Worm (Caenorhabditis elegans): ENCODE measurements around the gene C02B8.12.
A peak's percentile ranks its signal among the peaks of the same experiment; 100 is the strongest.

DNA sequence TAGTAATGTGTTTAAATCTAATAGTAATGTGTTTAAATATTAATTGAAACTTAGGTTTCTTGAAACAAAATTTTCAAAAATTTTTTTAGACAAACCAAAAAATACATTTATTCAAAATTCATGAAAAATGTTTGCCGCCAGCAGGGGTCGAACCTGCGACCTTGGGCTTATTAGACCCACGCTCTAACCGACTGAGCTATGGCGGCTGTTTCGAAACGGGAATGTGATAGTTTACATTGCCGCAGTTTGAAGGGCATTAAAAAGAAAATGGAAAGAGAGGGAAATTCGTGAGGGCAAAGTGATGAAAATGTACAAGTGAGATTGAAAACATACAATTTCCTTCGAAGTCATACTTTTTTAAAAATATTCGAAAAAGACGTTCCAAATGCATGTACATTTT lies 33.3 kb upstream of the C02B8.12 start:
- TF ChIP-seq sptf-2 (GFP tag; optimal IDR thresholded peaks at IDR 0.05) (no peak), dox-1 (GFP tag; IDR thresholded peaks at IDR 0.05) (no peak), hmg-20 (GFP tag; IDR thresholded peaks at IDR 0.05) (0 out of 2 replicates have a peak, but pooled peaks have one; percentile 51), attf-6 (GFP tag; IDR thresholded peaks at IDR 0.05) (no peak), aptf-3 (GFP tag; IDR thresholded peaks at IDR 0.05) (no peak), snpc-4 (GFP tag; optimal IDR thresholded peaks at IDR 0.05) (peak; percentile 67), snpc-4 (tag; optimal IDR thresholded peaks at IDR 0.05) (peak in 2 of 4 experiments; percentile 35 to 44), lir-1 (GFP tag; conservative IDR thresholded peaks at IDR 0.05) (0 out of 2 replicates have a peak, but pooled peaks have one; percentile 6)

Measured in whole organism, young adult.